Worm (Caenorhabditis elegans): ENCODE results near the gene col-114.
A peak's percentile ranks its signal among the peaks of the same experiment; 100 is the strongest.

ce11 chrIV:7235382-7235917 is 11.0 kb downstream of the col-114 start:
- TF ChIP-seq lin-39 (tag; optimal IDR thresholded peaks at IDR 0.05) (peak; percentile 58), unc-62 (GFP tag; optimal IDR thresholded peaks at IDR 0.05) (no peak), nhr-237 (tag; optimal IDR thresholded peaks at IDR 0.05) (no peak), nhr-28 (tag; optimal IDR thresholded peaks at IDR 0.05) (no peak), nhr-76 (tag; optimal IDR thresholded peaks at IDR 0.05) (no peak), nhr-11 (tag; optimal IDR thresholded peaks at IDR 0.05) (peak; percentile 34), fkh-2 (tag; optimal IDR thresholded peaks at IDR 0.05) (no peak), pqm-1 (tag; optimal IDR thresholded peaks at IDR 0.05) (peak; percentile 87)
